Worm (Caenorhabditis elegans) whole organism, late embryonic: ENCODE data around the gene srw-2.

Experiments
- C38D4.7 ChIP-seq: fragments of 200-800 bp; sonication (Bioruptor generic); optimal IDR thresholded peaks from 2 replicates; lab custom pipeline; 2018; ENCODE audit warnings: mild to moderate bottlenecking, missing genetic modification characterization, moderate library complexity, missing compliant biosample characterization
- F13H6.1 ChIP-seq: sonication (generic microtip); optimal IDR thresholded peaks from 2 replicates; lab custom pipeline; 2016; ENCODE audit warnings: missing genetic modification characterization, missing compliant biosample characterization
- T23F11.4 ChIP-seq: fragments of 200-800 bp; sonication (Bioruptor generic); optimal IDR thresholded peaks from 2 replicates; lab custom pipeline; 2018; ENCODE audit warnings: mild to moderate bottlenecking, missing genetic modification characterization, missing compliant biosample characterization
- Y22D7AL.16 ChIP-seq: sonication (generic microtip); optimal IDR thresholded peaks from 2 replicates; lab custom pipeline; 2016; ENCODE audit warnings: missing genetic modification characterization, missing compliant biosample characterization
- ahr-1 ChIP-seq: sonication (generic microtip); optimal IDR thresholded peaks from 2 replicates; lab custom pipeline; 2016; ENCODE audit warnings: missing genetic modification characterization, missing compliant biosample characterization
- ceh-14 ChIP-seq: sonication (generic microtip); optimal IDR thresholded peaks from 2 replicates; lab custom pipeline; 2016; ENCODE audit warnings: missing genotype, missing genetic modification characterization, missing compliant biosample characterization
- ceh-18 ChIP-seq: sonication (generic microtip); optimal IDR thresholded peaks from 2 replicates; lab custom pipeline; 2016; ENCODE audit warnings: missing genetic modification characterization, missing compliant biosample characterization
- ceh-2 ChIP-seq: sonication (generic microtip); optimal IDR thresholded peaks from 2 replicates; lab custom pipeline; 2016; ENCODE audit warnings: missing genotype, missing genetic modification characterization, missing compliant biosample characterization
- ceh-30 ChIP-seq: fragments of 150-350 bp; optimal IDR thresholded peaks from 2 replicates; lab custom pipeline; 2014; ENCODE audit warnings: missing biosample characterization, missing genetic modification characterization
- ceh-31 ChIP-seq: sonication (generic microtip); optimal IDR thresholded peaks from 2 replicates; lab custom pipeline; 2016; ENCODE audit warnings: missing genetic modification characterization, missing compliant biosample characterization
- ceh-34 ChIP-seq: sonication (generic microtip); optimal IDR thresholded peaks from 2 replicates; lab custom pipeline; 2016; ENCODE audit warnings: mild to moderate bottlenecking, missing genetic modification characterization, missing compliant biosample characterization
- ceh-45 ChIP-seq: fragments of 200-800 bp; sonication (Bioruptor generic); IDR thresholded peaks from 2 replicates; pipeline ENCODE4 v1.3.6; 2022; ENCODE audit warnings: missing genetic modification reagents, missing genetic modification characterization, missing compliant biosample characterization
- ceh-48 ChIP-seq: sonication (generic microtip); optimal IDR thresholded peaks from 2 replicates; lab custom pipeline; 2016; ENCODE audit warnings: missing genetic modification characterization, inconsistent platforms, missing compliant biosample characterization
- ceh-9 ChIP-seq: sonication (generic microtip); optimal IDR thresholded peaks from 2 replicates; lab custom pipeline; 2016; ENCODE audit warnings: mild to moderate bottlenecking, missing genetic modification characterization, inconsistent platforms, missing compliant biosample characterization
- che-1 ChIP-seq: sonication (generic microtip); optimal IDR thresholded peaks from 2 replicates; lab custom pipeline; 2016; ENCODE audit warnings: mild to moderate bottlenecking, missing genetic modification characterization, missing compliant biosample characterization
- dmd-4 ChIP-seq: sonication (generic microtip); optimal IDR thresholded peaks from 2 replicates; lab custom pipeline; 2016; ENCODE audit warnings: borderline replicate concordance, missing genetic modification characterization, missing compliant biosample characterization
- elt-2 ChIP-seq: sonication (generic microtip); optimal IDR thresholded peaks from 2 replicates; lab custom pipeline; 2016; ENCODE audit warnings: missing genetic modification reagents, missing genetic modification characterization, missing compliant biosample characterization
- ets-4 ChIP-seq: sonication (generic microtip); optimal IDR thresholded peaks from 2 replicates; lab custom pipeline; 2016; ENCODE audit warnings: missing genetic modification characterization, missing compliant biosample characterization
- fax-1 ChIP-seq: sonication (generic microtip); optimal IDR thresholded peaks from 2 replicates; lab custom pipeline; 2016; ENCODE audit warnings: missing genotype, missing genetic modification characterization, missing compliant biosample characterization
- fkh-10 ChIP-seq: fragments of 150-350 bp; optimal IDR thresholded peaks from 2 replicates; lab custom pipeline; 2014; ENCODE audit warnings: missing biosample characterization, missing genetic modification reagents, missing genetic modification characterization
- fkh-6 ChIP-seq: sonication (generic microtip); optimal IDR thresholded peaks from 2 replicates; lab custom pipeline; 2016; ENCODE audit warnings: missing genetic modification characterization, missing compliant biosample characterization
- gmeb-2 ChIP-seq: sonication (generic microtip); optimal IDR thresholded peaks from 2 replicates; lab custom pipeline; 2016; ENCODE audit warnings: missing genetic modification characterization, inconsistent platforms, missing compliant biosample characterization
- hlh-30 ChIP-seq: sonication (generic microtip); optimal IDR thresholded peaks from 2 replicates; lab custom pipeline; 2017; ENCODE audit warnings: antibody characterized with exemption, missing genetic modification characterization, missing compliant biosample characterization; ENCODE audit not compliant: insufficient read depth
- hlh-6 ChIP-seq: sonication (generic microtip); optimal IDR thresholded peaks from 2 replicates; lab custom pipeline; 2016; ENCODE audit warnings: missing genotype, missing genetic modification characterization, missing compliant biosample characterization
- lin-11 ChIP-seq: fragments of 200-800 bp; sonication (Bioruptor generic); optimal IDR thresholded peaks from 2 replicates; lab custom pipeline; 2018; ENCODE audit warnings: mild to moderate bottlenecking, missing genetic modification characterization, missing compliant biosample characterization
- madf-2 ChIP-seq: sonication (generic microtip); optimal IDR thresholded peaks from 2 replicates; lab custom pipeline; 2017; ENCODE audit warnings: missing genetic modification characterization, missing compliant biosample characterization
- mec-3 ChIP-seq: sonication (generic microtip); optimal IDR thresholded peaks from 2 replicates; lab custom pipeline; 2016; ENCODE audit warnings: borderline replicate concordance, missing genetic modification characterization, missing compliant biosample characterization
- nfya-1 ChIP-seq: sonication (generic microtip); optimal IDR thresholded peaks from 2 replicates; lab custom pipeline; 2017; ENCODE audit warnings: missing genetic modification characterization, mild to moderate bottlenecking, missing compliant biosample characterization, antibody characterized with exemption, moderate library complexity
- pha-2 ChIP-seq: sonication (generic microtip); optimal IDR thresholded peaks from 2 replicates; lab custom pipeline; 2017; ENCODE audit warnings: mild to moderate bottlenecking, missing genetic modification characterization, missing compliant biosample characterization
- pha-4 ChIP-seq: fragments of 150-350 bp; optimal IDR thresholded peaks from 2 replicates; lab custom pipeline; 2018; ENCODE audit warnings: missing biosample characterization, missing genetic modification reagents, missing genetic modification characterization
- pqm-1 ChIP-seq: sonication (generic microtip); optimal IDR thresholded peaks from 2 replicates; lab custom pipeline; 2016; ENCODE audit warnings: missing genetic modification characterization, missing compliant biosample characterization
- ref-2 ChIP-seq: sonication (generic microtip); optimal IDR thresholded peaks from 2 replicates; lab custom pipeline; 2016; ENCODE audit warnings: missing genetic modification characterization, missing compliant biosample characterization
- rnt-1 ChIP-seq: sonication (generic microtip); optimal IDR thresholded peaks from 2 replicates; lab custom pipeline; 2016; ENCODE audit warnings: missing genetic modification characterization, missing compliant biosample characterization
- sox-2 ChIP-seq: fragments of 200-800 bp; sonication (Bioruptor generic); IDR thresholded peaks from 2 replicates; pipeline ENCODE4 v1.3.6; 2022; ENCODE audit warnings: missing genetic modification reagents, missing genetic modification characterization, missing compliant biosample characterization
- sox-4 ChIP-seq: sonication (generic microtip); optimal IDR thresholded peaks from 2 replicates; lab custom pipeline; 2017; ENCODE audit warnings: mild to moderate bottlenecking, missing genetic modification characterization, inconsistent platforms, missing compliant biosample characterization
- syd-9 ChIP-seq: sonication (generic microtip); optimal IDR thresholded peaks from 2 replicates; lab custom pipeline; 2016; ENCODE audit warnings: mild to moderate bottlenecking, missing genetic modification characterization, moderate library complexity, missing compliant biosample characterization
- tbx-2 ChIP-seq: sonication (generic microtip); optimal IDR thresholded peaks from 2 replicates; lab custom pipeline; 2016; ENCODE audit warnings: missing genetic modification characterization, missing compliant biosample characterization
- tbx-7 ChIP-seq: sonication (generic microtip); optimal IDR thresholded peaks from 2 replicates; lab custom pipeline; 2016; ENCODE audit warnings: missing genotype, missing genetic modification characterization, missing compliant biosample characterization
- unc-42 ChIP-seq: sonication (generic microtip); optimal IDR thresholded peaks from 2 replicates; lab custom pipeline; 2016; ENCODE audit warnings: missing genotype, missing genetic modification characterization, missing compliant biosample characterization
- unc-86 ChIP-seq: sonication (generic microtip); optimal IDR thresholded peaks from 2 replicates; lab custom pipeline; 2016; ENCODE audit warnings: missing genetic modification characterization, missing compliant biosample characterization
- zip-5 ChIP-seq: sonication (generic microtip); optimal IDR thresholded peaks from 2 replicates; lab custom pipeline; 2016; ENCODE audit warnings: missing genetic modification characterization, missing compliant biosample characterization

Gene srw-2

DNA sequence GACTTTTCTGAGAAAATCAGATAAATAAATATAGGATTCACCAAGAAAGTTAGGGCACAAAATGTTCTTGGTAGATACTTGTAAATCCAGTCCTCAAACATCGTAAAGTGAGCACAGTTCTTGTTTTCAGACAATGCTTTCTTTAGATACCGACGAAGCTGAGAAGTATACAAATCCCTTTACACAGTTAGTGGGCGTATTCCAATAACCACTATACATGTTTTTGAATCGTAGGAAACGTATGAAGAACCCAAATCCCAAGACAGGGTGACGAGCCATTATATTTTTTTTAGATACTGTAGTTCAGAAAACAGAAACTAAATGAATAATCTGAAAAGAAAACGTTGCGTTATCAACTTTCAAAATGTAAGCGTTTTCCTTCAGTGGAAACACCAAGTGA is 15.1 kb downstream of the srw-2 start, which contains the start of gene srj-44:
Gene srj-44, minus strand, starts transcription at position 101 of the 400 bp plus-strand sequence.
- TF ChIP-seq ahr-1 (no peak), Y22D7AL.16 (tag; lab: Kevin White, UChicago) (no peak), C38D4.7 (GFP tag; lab: Kevin White, UChicago) (no peak), zip-5 (tag; lab: Kevin White, UChicago) (no peak)

DNA sequence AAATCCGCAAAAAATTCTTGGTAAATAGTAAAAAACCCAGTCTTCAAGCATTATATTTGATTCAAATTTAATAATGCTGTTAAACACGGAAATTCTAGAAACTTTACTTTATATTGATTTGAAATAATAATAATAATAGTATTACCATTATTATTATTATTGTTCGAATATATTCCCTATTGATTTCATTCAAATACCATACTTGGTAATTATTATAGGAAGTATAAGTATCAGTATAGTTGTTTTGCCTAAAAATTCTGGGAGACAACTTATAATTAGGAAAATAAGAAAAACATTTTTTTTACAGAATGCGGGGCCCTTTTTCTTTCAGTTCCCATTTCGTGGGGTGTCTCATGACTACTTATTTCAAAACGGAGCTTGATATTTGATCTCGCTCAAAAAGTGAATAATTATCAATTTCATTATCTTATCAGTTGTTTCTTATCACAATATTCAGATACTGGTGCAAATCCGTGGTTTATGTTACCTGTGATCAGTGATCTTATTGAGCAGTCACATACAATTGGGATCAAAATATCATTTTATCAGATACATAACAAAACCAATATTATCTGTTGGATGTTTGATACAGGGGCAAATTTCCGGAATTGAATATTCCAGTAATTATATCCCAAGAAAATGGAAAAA is 17.7 kb downstream of the srw-2 start, which contains the start of gene srj-49:
Gene srj-49, minus strand, starts transcription at position 51 of the 648 bp plus-strand sequence.
- TF ChIP-seq unc-86: no peak
- TF ChIP-seq ceh-18 (tag; lab: Kevin White, UChicago): no peak
- TF ChIP-seq elt-2: peak; percentile 86

DNA sequence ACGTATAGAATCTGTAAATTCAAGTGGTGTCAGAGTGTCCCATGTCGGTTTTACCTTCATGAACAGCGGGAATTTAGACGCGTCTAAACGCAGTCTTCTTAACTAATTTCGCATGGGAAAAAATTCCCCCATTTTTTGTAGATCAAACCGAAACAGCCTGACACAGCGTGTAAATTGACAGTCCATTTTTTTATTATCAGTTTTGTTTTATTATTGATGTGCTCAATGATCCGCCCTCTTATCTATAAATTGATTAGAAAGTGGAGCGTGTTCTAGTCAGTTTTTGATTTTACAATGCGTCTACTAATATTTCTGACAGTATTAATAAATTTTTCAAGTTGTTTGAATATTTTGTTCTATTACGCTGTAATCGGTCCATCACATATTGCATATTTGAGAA is 18.4 kb downstream of the srw-2 start, which contains the start of gene ugt-53:
Gene ugt-53, plus strand, starts transcription at position 273 of the 400 bp plus-strand sequence.
- TF ChIP-seq pha-2 (tag; lab: Kevin White, UChicago): no peak
- TF ChIP-seq elt-2: peak; percentile 6
- no peak for TF ChIP-seq sox-4 (tag; lab: Kevin White, UChicago)
- TF ChIP-seq pqm-1 (tag; lab: Kevin White, UChicago): no peak
- TF ChIP-seq, all 69 proteins: peak for 1

DNA sequence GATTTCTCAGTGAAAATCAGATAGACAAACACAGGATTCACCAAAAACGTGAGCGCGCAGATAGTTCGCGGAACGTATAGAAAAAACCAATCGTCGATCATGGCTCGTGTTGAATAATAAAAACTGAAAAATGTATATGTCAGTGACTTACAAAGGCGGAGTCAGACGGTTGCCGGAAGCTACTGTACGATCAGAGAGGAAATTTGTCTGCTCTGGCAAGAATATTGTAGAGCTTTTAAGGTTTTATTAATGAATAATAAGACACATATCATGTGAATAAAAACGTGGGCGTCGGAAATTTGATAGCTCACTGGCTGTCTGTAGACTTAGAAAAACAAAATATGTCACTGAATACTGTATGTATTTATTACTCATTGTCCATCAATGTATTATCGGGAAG is 24.8 kb downstream of the srw-2 start, which contains the start of gene srj-57:
Gene srj-57, minus strand, starts transcription at position 101 of the 400 bp plus-strand sequence.
- TF ChIP-seq ets-4 (tag; lab: Kevin White, UChicago): no peak
- no peak for TF ChIP-seq fkh-10 (GFP tag; lab: Kevin White, UChicago)
- TF ChIP-seq ceh-2 (tag; lab: Kevin White, UChicago): no peak
- no peak for TF ChIP-seq T23F11.4
- TF ChIP-seq ceh-34 (tag; lab: Kevin White, UChicago): no peak
- no peak for TF ChIP-seq sox-2
- TF ChIP-seq F13H6.1: no peak
- no peak for TF ChIP-seq ceh-48 (tag; lab: Kevin White, UChicago)
- TF ChIP-seq C38D4.7 (GFP tag; lab: Kevin White, UChicago): no peak
- no peak for TF ChIP-seq nfya-1
- no peak for TF ChIP-seq che-1 (tag; lab: Kevin White, UChicago)
- no peak for TF ChIP-seq fax-1 (tag; lab: Kevin White, UChicago)
- no peak for TF ChIP-seq rnt-1 (tag; lab: Kevin White, UChicago)
- no peak for TF ChIP-seq mec-3
- no peak for TF ChIP-seq lin-11
- TF ChIP-seq ceh-9 (tag; lab: Kevin White, UChicago): no peak
- TF ChIP-seq, all 69 proteins: peak for 0

DNA sequence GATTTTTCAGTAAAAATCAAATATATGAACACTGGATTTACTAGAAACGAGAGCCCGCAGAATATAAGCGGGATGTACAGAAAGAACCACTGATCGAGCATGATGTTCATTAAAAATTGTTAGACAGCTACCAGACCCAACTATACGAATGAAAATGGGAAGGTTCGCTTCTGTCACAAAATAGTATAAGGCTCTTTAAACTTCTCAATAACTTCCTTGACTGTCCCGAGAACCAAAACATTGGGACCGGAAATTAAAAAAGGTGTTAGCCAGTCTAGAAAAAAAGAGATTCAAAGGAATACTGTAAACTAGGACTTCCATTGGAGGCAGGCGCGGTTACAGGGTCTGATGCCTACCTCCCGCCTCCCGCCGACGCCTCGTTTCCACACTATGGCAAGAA is 27.2 kb downstream of the srw-2 start, which contains the start of gene srj-55:
Gene srj-55, minus strand, starts transcription at position 101 of the 400 bp plus-strand sequence.
- TF ChIP-seq ref-2 (no peak), unc-42 (tag; lab: Kevin White, UChicago) (no peak), pha-4 (tag; lab: Kevin White, UChicago) (no peak), pqm-1 (tag; lab: Kevin White, UChicago) (no peak), tbx-7 (no peak), fkh-6 (tag; lab: Kevin White, UChicago) (no peak), ceh-2 (tag; lab: Kevin White, UChicago) (no peak), ceh-31 (tag; lab: Kevin White, UChicago) (no peak), syd-9 (no peak), tbx-2 (tag; lab: Kevin White, UChicago) (no peak), madf-2 (tag; lab: Kevin White, UChicago) (no peak), dmd-4 (tag; lab: Kevin White, UChicago) (no peak), ceh-30 (tag; lab: Kevin White, UChicago) (no peak), ceh-45 (GFP tag; lab: Robert Waterston, UW) (no peak), hlh-30 (tag; lab: Kevin White, UChicago) (no peak), gmeb-2 (no peak), hlh-6 (tag; lab: Kevin White, UChicago) (no peak), ceh-9 (tag; lab: Kevin White, UChicago) (no peak), ceh-14 (no peak), ahr-1 (no peak)
- TF ChIP-seq, all 69 proteins: peak for 0
